Worm (Caenorhabditis elegans): ENCODE measurements around the gene aexr-2.

- TF ChIP-seq efl-1 (GFP tag; optimal IDR thresholded peaks at IDR 0.05) (no peak), athp-1 (tag; optimal IDR thresholded peaks at IDR 0.05) (no peak), T26A5.8 (tag; optimal IDR thresholded peaks at IDR 0.05) (no peak), unc-62 (GFP tag; optimal IDR thresholded peaks at IDR 0.05) (no peak), rec-8 (tag; optimal IDR thresholded peaks at IDR 0.05) (no peak), let-526 (GFP tag; IDR thresholded peaks at IDR 0.05) (no peak), F33H1.4 (GFP tag; IDR thresholded peaks at IDR 0.05) (no peak), B0336.3 (GFP tag; IDR thresholded peaks at IDR 0.05) (no peak)
These were observed 22.8 kb upstream of the aexr-2 start for ce11 chrX:6654139-6654538.
